Worm (Caenorhabditis elegans): ENCODE measurements around the gene twk-35.

- TF ChIP-seq mdt-29 (GFP tag; IDR thresholded peaks at IDR 0.05) (no peak), lim-7 (GFP tag; IDR thresholded peaks at IDR 0.05) (no peak), nhr-6 (tag; optimal IDR thresholded peaks at IDR 0.05) (no peak), unc-62 (GFP tag; optimal IDR thresholded peaks at IDR 0.05 in 1 of 2) (no peak), unc-62 (tag; optimal IDR thresholded peaks at IDR 0.05) (no peak), F37D6.2 (tag; optimal IDR thresholded peaks at IDR 0.05) (no peak), daf-8 (GFP tag; IDR thresholded peaks at IDR 0.05) (no peak), F26F4.8 (GFP tag; conservative IDR thresholded peaks at IDR 0.05) (no peak), mxl-2 (GFP tag; conservative IDR thresholded peaks at IDR 0.05) (no peak), zag-1 (tag; optimal IDR thresholded peaks at IDR 0.05) (no peak), ama-1 (optimal IDR thresholded peaks at IDR 0.05) (no peak)
These were observed 33.3 kb upstream of the twk-35 start, which contains the start of gene num-1 for ce11 chrV:20829511-20829910.

Measured in whole organism, L4 larva.